Fruit fly (Drosophila melanogaster) whole organism, larva: ENCODE measurements around the gene CG13144.

Source experiments
- noc ChIP-seq: fragments of 200-800 bp; sonication (Bioruptor generic); optimal IDR thresholded peaks from 3 replicates; lab custom pipeline; 2019; ENCODE audit warnings: missing biosample characterization, mild to moderate bottlenecking, missing genetic modification characterization, moderate library complexity

Gene CG13144

dm6 chr2L:10510088-10510487 is 18.8 kb upstream of the CG13144 start, which contains the start of gene CG7384:
TSS of gene CG7384 (minus strand) at chr2L:10510453.
- TF ChIP-seq noc (tag; lab: Kevin White, UChicago), result no peak

- TF ChIP-seq noc (tag; lab: Kevin White, UChicago), result peak; percentile 30
Observed at dm6 chr2L:10506557-10507252, 15.5 kb upstream of the CG13144 start, which contains the start of the genes Myo31DF and CG6094. TSS of gene Myo31DF (minus strand) at chr2L:10506779. TSS of gene CG6094 (plus strand) at chr2L:10507081.

- no peak for TF ChIP-seq noc (tag; lab: Kevin White, UChicago)
Observed at dm6 chr2L:10505345-10505744, 14.1 kb upstream of the CG13144 start.

dm6 chr2L:10504895-10505294 is 13.6 kb upstream of the CG13144 start:
- no peak for TF ChIP-seq noc (tag; lab: Kevin White, UChicago)

dm6 chr2L:10503356-10503977 is 12.2 kb upstream of the CG13144 start:
- TF ChIP-seq noc (tag; lab: Kevin White, UChicago), result no peak

dm6 chr2L:10502862-10503261 is 11.6 kb upstream of the CG13144 start:
- peak; percentile 27 for TF ChIP-seq noc (tag; lab: Kevin White, UChicago)

- no peak for TF ChIP-seq noc (tag; lab: Kevin White, UChicago)
Observed at dm6 chr2L:10502244-10502643, 11.0 kb upstream of the CG13144 start.

dm6 chr2L:10500309-10500974 is 9.2 kb upstream of the CG13144 start:
- TF ChIP-seq noc (tag; lab: Kevin White, UChicago), result no peak

dm6 chr2L:10499608-10500007 is 8.4 kb upstream of the CG13144 start:
- TF ChIP-seq noc (tag; lab: Kevin White, UChicago), result no peak

- TF ChIP-seq noc (tag; lab: Kevin White, UChicago), result no peak
Observed at dm6 chr2L:10497106-10497800, 6.0 kb upstream of the CG13144 start.

dm6 chr2L:10496338-10496737 is 5.1 kb upstream of the CG13144 start:
- TF ChIP-seq noc (tag; lab: Kevin White, UChicago), result no peak

dm6 chr2L:10495495-10495894 is 4.2 kb upstream of the CG13144 start:
- no peak for TF ChIP-seq noc (tag; lab: Kevin White, UChicago)

dm6 chr2L:10488484-10489223 is 2.6 kb downstream of the CG13144 start, which contains the start of the genes Cog4 and CG6144:
TSS of gene Cog4 (minus strand) at chr2L:10488622.
TSS of gene CG6144 (plus strand) at chr2L:10488694.
- no peak for TF ChIP-seq noc (tag; lab: Kevin White, UChicago)

dm6 chr2L:10483073-10483472 is 8.2 kb downstream of the CG13144 start, which contains the start of gene Grip75:
TSS of gene Grip75 (plus strand) at chr2L:10483295.
- no peak for TF ChIP-seq noc (tag; lab: Kevin White, UChicago)

dm6 chr2L:10479859-10480258 is 11.4 kb downstream of the CG13144 start:
- TF ChIP-seq noc (tag; lab: Kevin White, UChicago), result no peak
